Fruit fly (Drosophila melanogaster) whole organism, wandering third instar larva: ENCODE data around the gene CG3638.

ENCODE experiments used
- Abd-B ChIP-seq: fragments of >200 bp; optimal IDR thresholded peaks from 2 replicates; lab custom pipeline; 2017; ENCODE audit warnings: missing biosample characterization, missing genetic modification characterization
- CG32264 ChIP-seq: fragments of 200-800 bp; sonication (Bioruptor generic); optimal IDR thresholded peaks from 2 replicates; lab custom pipeline; 2016; ENCODE audit warnings: missing biosample characterization, missing genetic modification characterization
- Hnf4 ChIP-seq: fragments of 200-800 bp; sonication (Bioruptor generic); optimal IDR thresholded peaks from 2 replicates; lab custom pipeline; 2016; ENCODE audit warnings: missing biosample characterization, mild to moderate bottlenecking, missing genetic modification characterization
- Myc ChIP-seq: fragments of >200 bp; optimal IDR thresholded peaks from 2 replicates; lab custom pipeline; 2017
- Sp1 ChIP-seq: fragments of 200-800 bp; sonication (Bioruptor generic); optimal IDR thresholded peaks from 3 replicates; lab custom pipeline; 2019; ENCODE audit warnings: missing biosample characterization, mild to moderate bottlenecking, missing genetic modification characterization, moderate library complexity
- br ChIP-seq: fragments of 200-800 bp; sonication (Bioruptor generic); optimal IDR thresholded peaks from 2 replicates; lab custom pipeline; 2016; ENCODE audit warnings: missing biosample characterization, missing genetic modification characterization
- dl ChIP-seq, 2 experiments: fragments of 175-275, 200-275 bp in 1 of 2; fragments of 200-275 bp in 1 of 2; sonication (Bioruptor generic); optimal IDR thresholded peaks; lab custom pipeline; 2018; ENCODE audit warnings: mild to moderate bottlenecking in 2 of 2, missing biosample characterization in 2 of 2, missing genetic modification characterization in 2 of 2, moderate library complexity in 2 of 2; ENCODE audit not compliant: partially characterized antibody in 2 of 2, insufficient read depth in 1 of 2
- foxo ChIP-seq, 2 experiments: fragments of 200-800 bp; sonication (Bioruptor generic); optimal IDR thresholded peaks; 2 replicates in 1 of 2; 3 replicates in 1 of 2; lab custom pipeline; 2016 to 2017; ENCODE audit warnings: missing biosample characterization in 2 of 2, missing genetic modification characterization in 2 of 2
- fru ChIP-seq: fragments of 200-800 bp; sonication (Bioruptor generic); optimal IDR thresholded peaks from 3 replicates; lab custom pipeline; 2016; ENCODE audit warnings: missing biosample characterization, mild to moderate bottlenecking, missing genetic modification characterization
- psq ChIP-seq: fragments of 200-800 bp; sonication (Bioruptor generic); optimal IDR thresholded peaks from 3 replicates; lab custom pipeline; 2017; ENCODE audit warnings: missing biosample characterization, mild to moderate bottlenecking, missing genetic modification characterization, moderate library complexity
- rgr ChIP-seq: fragments of 200-800 bp; sonication (Bioruptor generic); optimal IDR thresholded peaks from 3 replicates; lab custom pipeline; 2016; ENCODE audit warnings: missing biosample characterization, mild to moderate bottlenecking, missing genetic modification characterization
- sage ChIP-seq: fragments of 200-800 bp; sonication (Bioruptor generic); optimal IDR thresholded peaks from 2 replicates; lab custom pipeline; 2016; ENCODE audit warnings: missing biosample characterization, mild to moderate bottlenecking, missing genetic modification characterization
- sv ChIP-seq: fragments of 200-800 bp; sonication (Bioruptor generic); optimal IDR thresholded peaks from 3 replicates; lab custom pipeline; 2016; ENCODE audit warnings: missing biosample characterization, missing genetic modification characterization
- tai ChIP-seq: sonication (Bioruptor generic); optimal IDR thresholded peaks from 2 replicates; lab custom pipeline; 2016; ENCODE audit warnings: missing biosample characterization, missing genetic modification characterization
- usp ChIP-seq: fragments of >200 bp; optimal IDR thresholded peaks from 2 replicates; lab custom pipeline; 2017; ENCODE audit warnings: missing biosample characterization, missing genetic modification characterization

The CG3638 gene

dm6 chrX:1171018-1171417, 65.5 kb downstream of the CG3638 start (continued):
- TF ChIP-seq foxo (GFP tag; optimal IDR thresholded peaks at IDR 0.05; lab: Kevin White, UChicago): peak in 1 of 2 experiments; percentile 65
- TF ChIP-seq fru: peak; percentile 60
- peak; percentile 37 for TF ChIP-seq psq (GFP tag; lab: Kevin White, UChicago)
- TF ChIP-seq Sp1 (GFP tag; lab: Kevin White, UChicago): peak; percentile 38
- TF ChIP-seq br: peak; percentile 51
- TF ChIP-seq Abd-B (GFP tag; lab: Kevin White, UChicago): no peak
- TF ChIP-seq sage: no peak
- TF ChIP-seq Hnf4 (GFP tag; lab: Kevin White, UChicago): peak; percentile 42
- TF ChIP-seq rgr: peak; percentile 38
- TF ChIP-seq dl (GFP tag; optimal IDR thresholded peaks at IDR 0.05; lab: Kevin White, UChicago; ENCODE audit: insufficient read depth in 1 of 2, partially characterized antibody in 2 of 2): no peak

dm6 chrX:1170117-1170878, 66.2 kb downstream of the CG3638 start, which contains the start of gene CG11378:
Gene CG11378 (plus strand): TSS chrX:1170828.
- TF ChIP-seq fru (peak; percentile 4), tai (GFP tag; lab: Kevin White, UChicago) (no peak), usp (GFP tag; lab: Kevin White, UChicago) (no peak), sv (GFP tag; lab: Kevin White, UChicago) (no peak), CG32264 (GFP tag; lab: Kevin White, UChicago) (no peak), Myc (lab: Kevin White, UChicago) (no peak)
